Worm (Caenorhabditis elegans) whole organism, early embryonic: ENCODE results near the gene F26H11.8.

Experiments
- sea-1 ChIP-seq: fragments of 200-800 bp; sonication (Bioruptor generic); conservative IDR thresholded peaks from 2 replicates; pipeline ENCODE4 v1.3.6; 2022; ENCODE audit warnings: missing genetic modification characterization, missing compliant biosample characterization
- tbx-37 ChIP-seq: fragments of 200-800 bp; sonication (Bioruptor generic); conservative IDR thresholded peaks from 2 replicates; pipeline ENCODE4 v1.3.6; 2022; ENCODE audit warnings: missing genetic modification reagents, missing genetic modification characterization, missing compliant biosample characterization
- tra-4 ChIP-seq: sonication (generic microtip); optimal IDR thresholded peaks from 2 replicates; lab custom pipeline; 2017; ENCODE audit warnings: missing genetic modification characterization, missing compliant biosample characterization

DNA sequence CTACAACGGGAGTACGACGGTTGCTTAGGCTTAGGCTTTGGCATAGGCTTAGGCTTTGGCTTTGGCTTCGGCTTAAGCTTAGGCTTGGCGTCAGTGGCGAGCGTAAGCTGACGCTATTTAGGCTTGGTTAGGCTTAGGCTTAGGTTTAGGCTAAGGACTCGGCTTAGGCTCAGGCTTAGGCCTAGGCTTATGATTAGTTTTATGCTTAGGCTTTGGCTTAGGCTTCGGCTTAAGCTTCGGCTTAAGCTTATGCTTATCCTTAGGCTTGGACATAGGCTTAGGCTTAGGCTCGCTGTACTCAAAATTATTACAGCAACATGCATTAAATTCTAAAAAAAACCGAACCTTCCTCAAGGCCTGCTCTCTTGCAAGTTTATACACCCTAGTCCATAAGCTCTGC is 13.7 kb upstream of the F26H11.8 start:
- no peak for TF ChIP-seq tbx-37 (GFP tag; lab: Robert Waterston, UW)
- TF ChIP-seq tra-4, result no peak
- no peak for TF ChIP-seq sea-1 (GFP tag; lab: Robert Waterston, UW)
